Worm (Caenorhabditis elegans): ENCODE results near the gene C49F5.7.

DNA sequence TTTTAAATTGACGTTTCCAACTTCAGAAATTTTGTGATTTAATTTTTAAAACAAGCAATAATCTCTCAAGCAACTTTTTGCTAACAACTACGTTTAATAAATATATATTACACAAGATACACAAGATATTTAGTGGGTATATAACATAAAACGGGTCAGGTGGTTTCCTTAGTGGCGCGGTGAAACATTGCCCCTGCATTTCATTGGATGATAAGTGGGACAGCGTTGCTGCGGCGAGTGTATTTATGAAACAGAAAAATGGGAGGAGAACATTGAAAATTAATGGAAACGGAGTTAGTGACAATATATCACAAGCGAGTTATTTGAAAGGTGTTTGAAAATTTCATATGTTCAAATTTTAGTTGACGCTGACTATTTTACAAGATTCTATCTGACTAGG is 1.8 kb upstream of the C49F5.7 start:
- TF ChIP-seq nhr-237 (tag; optimal IDR thresholded peaks at IDR 0.05) = no peak
- no peak for TF ChIP-seq nhr-76 (tag; optimal IDR thresholded peaks at IDR 0.05)
- no peak for TF ChIP-seq mes-2 (tag; optimal IDR thresholded peaks at IDR 0.05; ENCODE audit: poor library complexity, severe bottlenecking)
- no peak for TF ChIP-seq ceh-28 (tag; optimal IDR thresholded peaks at IDR 0.05)
- TF ChIP-seq fkh-10 (GFP tag; optimal IDR thresholded peaks at IDR 0.05) = no peak
- TF ChIP-seq jun-1 (tag; optimal IDR thresholded peaks at IDR 0.05) = no peak
- TF ChIP-seq zag-1 (tag; optimal IDR thresholded peaks at IDR 0.05) = no peak
- TF ChIP-seq hlh-30 (tag; optimal IDR thresholded peaks at IDR 0.05; ENCODE audit: insufficient read depth) = peak; percentile 66
- no peak for TF ChIP-seq unc-62 (GFP tag; optimal IDR thresholded peaks at IDR 0.05 in 1 of 2)
- TF ChIP-seq unc-62 (tag; optimal IDR thresholded peaks at IDR 0.05) = no peak
